Fruit fly (Drosophila melanogaster): ENCODE data around the gene comm2.

- TF ChIP-seq acj6 (GFP tag; optimal IDR thresholded peaks at IDR 0.05): no peak
- TF ChIP-seq CG10669 (GFP tag; optimal IDR thresholded peaks at IDR 0.05): no peak
- no peak for TF ChIP-seq OdsH (GFP tag; optimal IDR thresholded peaks at IDR 0.05)
- TF ChIP-seq topi (GFP tag; optimal IDR thresholded peaks at IDR 0.05): no peak
- TF ChIP-seq CG3919 (GFP tag; optimal IDR thresholded peaks at IDR 0.05): no peak
- no peak for TF ChIP-seq CG7368 (GFP tag; optimal IDR thresholded peaks at IDR 0.05)
Measured at dm6 chr3L:15713932-15714492, 14.4 kb upstream of the comm2 start.

All from whole organism, prepupa.